Worm (Caenorhabditis elegans) whole organism, L4 larva: ENCODE measurements around the gene C06E1.9.

Source experiments
- T26A8.4 ChIP-seq: fragments of 200-800 bp; sonication (Bioruptor generic); IDR thresholded peaks from 2 replicates; pipeline ENCODE4 v1.3.6; 2022; ENCODE audit warnings: missing genetic modification characterization, missing compliant biosample characterization
- ceh-28 ChIP-seq: fragments of 150-350 bp; optimal IDR thresholded peaks from 2 replicates; lab custom pipeline; 2014; ENCODE audit warnings: missing biosample characterization, missing genetic modification reagents, missing genetic modification characterization
- ceh-82 ChIP-seq: sonication (generic microtip); optimal IDR thresholded peaks from 2 replicates; lab custom pipeline; 2017; ENCODE audit warnings: missing biosample characterization, missing genetic modification characterization
- ces-1 ChIP-seq: fragments of 150-350 bp; sonication (generic microtip); optimal IDR thresholded peaks from 4 replicates; lab custom pipeline; 2014; ENCODE audit warnings: missing biosample characterization, missing genetic modification reagents, missing genetic modification characterization
- mdl-1 ChIP-seq, 2 experiments: fragments of 150-350 bp in 1 of 2; sonication (generic microtip) in 1 of 2; optimal IDR thresholded peaks; 2 replicates each; lab custom pipeline; 2014 to 2017; ENCODE audit warnings: missing biosample characterization in 2 of 2, missing genetic modification characterization in 2 of 2
- nhr-10 ChIP-seq: fragments of 150-350 bp; optimal IDR thresholded peaks from 2 replicates; lab custom pipeline; 2014; ENCODE audit warnings: missing biosample characterization, missing genetic modification characterization
- nhr-76 ChIP-seq: fragments of 150-350 bp; optimal IDR thresholded peaks from 2 replicates; lab custom pipeline; 2014; ENCODE audit warnings: missing biosample characterization, missing genetic modification characterization
- nhr-77 ChIP-seq: fragments of 150-350 bp; optimal IDR thresholded peaks from 2 replicates; lab custom pipeline; 2014; ENCODE audit warnings: missing biosample characterization, missing genetic modification characterization
- pha-4 ChIP-seq, 2 experiments: fragments of 150-350 bp in 1 of 2; fragments of 200-800 bp in 1 of 2; sonication (Bioruptor generic) in 1 of 2; IDR thresholded peaks in 1 of 2; optimal IDR thresholded peaks in 1 of 2; 2 replicates each; pipeline versions ENCODE4 v1.3.6 to Lab custom; 2014 to 2022; ENCODE audit warnings: missing genetic modification characterization in 2 of 2, missing genetic modification reagents in 2 of 2, missing biosample characterization in 1 of 2, missing compliant biosample characterization in 1 of 2
- unc-39 ChIP-seq: sonication (generic microtip); optimal IDR thresholded peaks from 2 replicates; lab custom pipeline; 2017; ENCODE audit warnings: missing biosample characterization, missing genetic modification characterization
- zag-1 ChIP-seq: fragments of 150-350 bp; optimal IDR thresholded peaks from 2 replicates; lab custom pipeline; 2014; ENCODE audit warnings: missing biosample characterization, missing genetic modification characterization

DNA sequence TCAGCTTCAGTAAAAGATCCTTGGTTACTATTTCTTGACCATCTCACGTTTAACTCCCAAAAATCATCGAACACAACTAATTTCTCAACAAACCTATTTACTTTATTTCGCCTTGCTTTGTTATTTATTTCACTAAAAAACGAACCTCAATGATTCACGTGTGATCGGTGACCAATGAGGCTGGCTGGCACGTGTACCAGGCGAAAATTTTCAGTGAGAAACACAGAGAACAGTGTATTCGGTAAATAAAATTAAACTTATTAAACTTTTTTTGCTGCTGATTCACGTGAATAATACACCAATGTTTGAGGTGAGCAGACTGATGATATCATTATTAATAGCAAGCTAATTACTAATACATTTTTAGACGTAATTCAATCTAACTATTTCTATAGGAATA lies 45.8 kb upstream of the C06E1.9 start:
- TF ChIP-seq ces-1 (no peak), nhr-76 (tag; lab: Kevin White, UChicago) (no peak), ceh-82 (tag; lab: Kevin White, UChicago) (no peak), ceh-28 (tag; lab: Kevin White, UChicago) (no peak), pha-4 (GFP tag; IDR thresholded peaks at IDR 0.05; lab: Robert Waterston, UW) (no peak), pha-4 (tag; optimal IDR thresholded peaks at IDR 0.05; lab: Kevin White, UChicago) (no peak), mdl-1 (tag; optimal IDR thresholded peaks at IDR 0.05; lab: Kevin White, UChicago) (no peak), nhr-77 (tag; lab: Kevin White, UChicago) (no peak), unc-39 (no peak), nhr-10 (no peak), T26A8.4 (GFP tag; lab: Robert Waterston, UW) (no peak), zag-1 (tag; lab: Kevin White, UChicago) (no peak)
